Worm (Caenorhabditis elegans): ENCODE measurements around the gene dhs-11.

dhs-11 gene

ce11 chrIII:10632590-10633402 lies 9.9 kb downstream of the dhs-11 start, which contains the start of gene Y39A1A.10 (continued):
- TF ChIP-seq ztf-4 (tag; optimal IDR thresholded peaks at IDR 0.05) (no peak), unc-39 (tag; optimal IDR thresholded peaks at IDR 0.05) (no peak), elt-3 (tag; optimal IDR thresholded peaks at IDR 0.05) (no peak), lsy-12 (tag; optimal IDR thresholded peaks at IDR 0.05) (no peak), pha-4 (tag; optimal IDR thresholded peaks at IDR 0.05) (peak; percentile 81), ZK546.5 (tag; optimal IDR thresholded peaks at IDR 0.05) (no peak), fkh-2 (tag; optimal IDR thresholded peaks at IDR 0.05) (no peak), lin-39 (tag; optimal IDR thresholded peaks at IDR 0.05) (peak; percentile 37), tbx-2 (tag; optimal IDR thresholded peaks at IDR 0.05) (peak; percentile 39), nhr-23 (tag; optimal IDR thresholded peaks at IDR 0.05) (peak; percentile 68), ama-1 (optimal IDR thresholded peaks at IDR 0.05) (no peak), nhr-11 (tag; optimal IDR thresholded peaks at IDR 0.05) (peak; percentile 24), sea-2 (GFP tag; optimal IDR thresholded peaks at IDR 0.05) (no peak), nhr-12 (tag; optimal IDR thresholded peaks at IDR 0.05) (no peak)

DNA sequence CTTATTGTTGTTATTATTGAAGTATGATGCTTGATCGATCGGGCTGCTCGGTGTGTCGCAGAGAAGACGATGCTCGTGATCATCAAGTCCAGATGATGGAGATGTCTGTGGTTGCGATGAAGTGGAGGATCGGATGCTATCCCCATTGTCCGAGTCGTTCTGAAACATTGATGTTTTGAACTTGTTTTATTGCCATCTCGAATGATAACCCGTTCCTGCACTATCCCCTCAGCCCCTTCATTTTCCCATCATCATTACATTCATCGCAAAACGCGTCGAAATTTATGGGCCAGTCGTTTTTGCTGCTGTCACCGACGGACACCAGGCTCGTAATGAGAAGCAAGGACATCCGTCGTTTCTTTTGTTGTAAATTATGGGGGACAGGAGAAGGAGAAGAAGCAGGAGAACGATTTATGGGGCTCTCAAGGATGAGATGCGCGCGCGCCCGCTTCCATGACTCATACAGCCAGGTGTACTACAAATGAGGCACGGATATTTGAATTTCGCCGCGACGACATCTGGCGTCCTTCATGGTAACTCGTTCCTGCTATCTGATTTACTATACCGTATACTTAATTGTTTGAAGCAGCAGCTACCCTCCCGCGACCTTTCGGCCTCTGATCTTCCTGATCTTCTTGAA lies 10.7 kb downstream of the dhs-11 start:
- TF ChIP-seq snpc-4 (tag; optimal IDR thresholded peaks at IDR 0.05) (no peak), nhr-25 (tag; optimal IDR thresholded peaks at IDR 0.05) (peak; percentile 20), ama-1 (optimal IDR thresholded peaks at IDR 0.05) (peak; percentile 52), egl-5 (tag; optimal IDR thresholded peaks at IDR 0.05) (peak; percentile 12), nhr-76 (tag; optimal IDR thresholded peaks at IDR 0.05) (no peak)

ce11 chrIII:10629795-10630194 lies 12.9 kb downstream of the dhs-11 start:
- TF ChIP-seq ceh-16 (tag; optimal IDR thresholded peaks at IDR 0.05) (no peak), lsy-12 (tag; optimal IDR thresholded peaks at IDR 0.05) (peak; percentile 3), pha-4 (tag; optimal IDR thresholded peaks at IDR 0.05) (peak; percentile 48)

ce11 chrIII:10629043-10629442 lies 13.6 kb downstream of the dhs-11 start, which contains the start of gene swt-4:
TSS of gene swt-4 (minus strand) at chrIII:10629143.
- no peak for TF ChIP-seq nhr-25 (tag; optimal IDR thresholded peaks at IDR 0.05)
- no peak for TF ChIP-seq pqm-1 (tag; optimal IDR thresholded peaks at IDR 0.05)
- TF ChIP-seq unc-62 (GFP tag; optimal IDR thresholded peaks at IDR 0.05): no peak
- TF ChIP-seq hmg-11 (tag; optimal IDR thresholded peaks at IDR 0.05): no peak
- no peak for TF ChIP-seq egl-5 (tag; optimal IDR thresholded peaks at IDR 0.05)
- no peak for TF ChIP-seq nfya-1 (tag; optimal IDR thresholded peaks at IDR 0.05; ENCODE audit: insufficient read depth)
- TF ChIP-seq nhr-76 (tag; optimal IDR thresholded peaks at IDR 0.05): no peak
- no peak for TF ChIP-seq tbx-2 (tag; optimal IDR thresholded peaks at IDR 0.05)
- no peak for TF ChIP-seq elt-1 (tag; optimal IDR thresholded peaks at IDR 0.05)
- TF ChIP-seq ama-1 (optimal IDR thresholded peaks at IDR 0.05): no peak
- TF ChIP-seq ceh-9 (tag; optimal IDR thresholded peaks at IDR 0.05): no peak
- TF ChIP-seq fkh-2 (tag; optimal IDR thresholded peaks at IDR 0.05): no peak
- TF ChIP-seq lin-39 (tag; optimal IDR thresholded peaks at IDR 0.05): no peak
- TF ChIP-seq eor-1 (tag; optimal IDR thresholded peaks at IDR 0.05): no peak
- no peak for TF ChIP-seq nhr-12 (tag; optimal IDR thresholded peaks at IDR 0.05)
- TF ChIP-seq ceh-28 (tag; optimal IDR thresholded peaks at IDR 0.05): no peak
- no peak for TF ChIP-seq sea-2 (GFP tag; optimal IDR thresholded peaks at IDR 0.05)
- TF ChIP-seq ceh-82 (tag; optimal IDR thresholded peaks at IDR 0.05): no peak
- TF ChIP-seq zag-1 (tag; optimal IDR thresholded peaks at IDR 0.05): no peak
- TF ChIP-seq snpc-4 (tag; optimal IDR thresholded peaks at IDR 0.05): no peak

DNA sequence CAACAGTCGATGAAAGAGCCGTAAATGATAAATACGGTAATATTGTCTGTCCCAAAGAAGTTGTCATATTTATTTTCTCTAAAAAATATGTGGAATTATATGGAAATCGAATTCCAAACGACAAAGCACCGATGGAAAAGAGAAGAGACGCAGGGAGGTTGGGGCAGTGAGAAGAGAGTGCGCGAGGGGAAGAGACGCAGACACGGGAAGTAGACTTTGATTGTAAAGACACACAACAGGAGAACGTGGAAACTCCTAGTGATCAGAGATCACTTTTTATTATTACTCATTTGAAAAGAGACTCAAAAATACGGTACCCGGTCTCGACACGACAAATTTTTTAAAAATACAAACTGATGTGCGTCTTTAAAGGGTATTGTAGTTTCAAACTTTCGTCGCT lies 14.3 kb downstream of the dhs-11 start:
- TF ChIP-seq hmg-11 (tag; optimal IDR thresholded peaks at IDR 0.05) (peak; percentile 76), daf-12 (tag; optimal IDR thresholded peaks at IDR 0.05) (no peak), elt-3 (tag; optimal IDR thresholded peaks at IDR 0.05) (no peak), elt-1 (tag; optimal IDR thresholded peaks at IDR 0.05) (no peak), ceh-9 (tag; optimal IDR thresholded peaks at IDR 0.05) (no peak), nhr-77 (tag; optimal IDR thresholded peaks at IDR 0.05) (no peak), skn-1 (tag; optimal IDR thresholded peaks at IDR 0.05) (no peak), unc-39 (tag; optimal IDR thresholded peaks at IDR 0.05) (no peak), ztf-4 (tag; optimal IDR thresholded peaks at IDR 0.05) (no peak), ceh-28 (tag; optimal IDR thresholded peaks at IDR 0.05) (no peak), pha-4 (tag; optimal IDR thresholded peaks at IDR 0.05) (peak; percentile 71), elt-2 (tag; optimal IDR thresholded peaks at IDR 0.05) (peak; percentile 52), fkh-2 (tag; optimal IDR thresholded peaks at IDR 0.05) (no peak), eor-1 (tag; optimal IDR thresholded peaks at IDR 0.05) (no peak), egl-27 (tag; optimal IDR thresholded peaks at IDR 0.05) (no peak), lin-39 (tag; optimal IDR thresholded peaks at IDR 0.05) (no peak), fkh-10 (GFP tag; optimal IDR thresholded peaks at IDR 0.05) (no peak), ceh-16 (tag; optimal IDR thresholded peaks at IDR 0.05) (no peak), nfya-1 (tag; optimal IDR thresholded peaks at IDR 0.05; ENCODE audit: insufficient read depth) (peak; percentile 60), mdl-1 (tag; optimal IDR thresholded peaks at IDR 0.05) (peak; percentile 30), sea-2 (GFP tag; optimal IDR thresholded peaks at IDR 0.05) (no peak), ztf-11 (tag; optimal IDR thresholded peaks at IDR 0.05) (no peak), nhr-11 (tag; optimal IDR thresholded peaks at IDR 0.05) (no peak), tbx-2 (tag; optimal IDR thresholded peaks at IDR 0.05) (no peak), nhr-23 (tag; optimal IDR thresholded peaks at IDR 0.05) (peak; percentile 16), nhr-237 (tag; optimal IDR thresholded peaks at IDR 0.05) (no peak), pqm-1 (tag; optimal IDR thresholded peaks at IDR 0.05) (peak; percentile 39), aly-2 (tag; optimal IDR thresholded peaks at IDR 0.05) (no peak), nhr-76 (tag; optimal IDR thresholded peaks at IDR 0.05) (no peak), lsy-12 (tag; optimal IDR thresholded peaks at IDR 0.05) (no peak)

Measured in whole organism, L3 larva.